Fruit fly (Drosophila melanogaster) whole organism, embryonic: Measurements from ENCODE around the gene mRpL3.

Source experiments
- ATbp ChIP-seq: fragments of 200-800 bp; sonication (Bioruptor generic); optimal IDR thresholded peaks from 2 replicates; lab custom pipeline; 2017; ENCODE audit warnings: missing biosample characterization, mild to moderate bottlenecking, missing genetic modification characterization, missing genetic modification reagents
- Atf-2 ChIP-seq: fragments of 200-800 bp; sonication (Bioruptor generic); optimal IDR thresholded peaks from 2 replicates; lab custom pipeline; 2016; ENCODE audit warnings: missing biosample characterization, missing genetic modification characterization
- Atf3 ChIP-seq: fragments of 200-800 bp; sonication (Bioruptor generic); optimal IDR thresholded peaks from 3 replicates; lab custom pipeline; 2016; ENCODE audit warnings: missing biosample characterization, missing genetic modification characterization
- CG10274 ChIP-seq: fragments of 200-800 bp; sonication (Bioruptor generic); optimal IDR thresholded peaks from 3 replicates; lab custom pipeline; 2017; ENCODE audit warnings: missing biosample characterization, mild to moderate bottlenecking, missing genetic modification characterization
- CG11247 ChIP-seq: fragments of 200-800 bp; sonication (Bioruptor generic); IDR thresholded peaks from 2 replicates; pipeline ENCODE4 v1.3.6; 2022; ENCODE audit warnings: missing biosample characterization, missing genetic modification characterization
- CG11695 ChIP-seq: fragments of 200-800 bp; sonication (Bioruptor generic); IDR thresholded peaks from 3 replicates; pipeline ENCODE4 v1.3.6; 2022; ENCODE audit warnings: missing biosample characterization, missing genetic modification characterization
- CG11696 ChIP-seq: fragments of 200-800 bp; sonication (Bioruptor generic); IDR thresholded peaks from 2 replicates; pipeline ENCODE4 v1.3.6; 2022; ENCODE audit warnings: missing biosample characterization, missing genetic modification characterization
- CG12391 ChIP-seq: fragments of 200-800 bp; sonication (Bioruptor generic); optimal IDR thresholded peaks from 3 replicates; lab custom pipeline; 2018; ENCODE audit warnings: missing biosample characterization, mild to moderate bottlenecking, missing genetic modification characterization, moderate library complexity
- CG13775 ChIP-seq: fragments of 200-800 bp; sonication (Bioruptor generic); optimal IDR thresholded peaks from 3 replicates; lab custom pipeline; 2017; ENCODE audit warnings: missing biosample characterization, mild to moderate bottlenecking, missing genetic modification characterization
- CG15479 ChIP-seq: fragments of 200-800 bp; sonication (Bioruptor generic); optimal IDR thresholded peaks from 3 replicates; lab custom pipeline; 2019; ENCODE audit warnings: missing biosample characterization, mild to moderate bottlenecking, missing genetic modification characterization, moderate library complexity
- CG1602 ChIP-seq: fragments of 200-800 bp; sonication (Bioruptor generic); optimal IDR thresholded peaks from 3 replicates; lab custom pipeline; 2016; ENCODE audit warnings: missing biosample characterization, missing genetic modification characterization
- CG17802 ChIP-seq: fragments of 200-800 bp; sonication (Bioruptor generic); optimal IDR thresholded peaks from 2 replicates; lab custom pipeline; 2018; ENCODE audit warnings: missing biosample characterization, mild to moderate bottlenecking, missing genetic modification characterization, moderate library complexity
- CG18011 ChIP-seq: fragments of 200-800 bp; sonication (Bioruptor generic); optimal IDR thresholded peaks from 2 replicates; lab custom pipeline; 2017; ENCODE audit warnings: missing biosample characterization, missing genetic modification characterization, mild to moderate bottlenecking, moderate library complexity, missing genotype
- CG18764 ChIP-seq: fragments of 200-800 bp; sonication (Bioruptor generic); optimal IDR thresholded peaks from 3 replicates; lab custom pipeline; 2016; ENCODE audit warnings: missing biosample characterization, missing genetic modification characterization
- CG3163 ChIP-seq: fragments of 200-800 bp; sonication (Bioruptor generic); optimal IDR thresholded peaks from 3 replicates; lab custom pipeline; 2016; ENCODE audit warnings: missing biosample characterization, missing genetic modification characterization
- CG34422 ChIP-seq: fragments of 200-800 bp; sonication (Bioruptor generic); IDR thresholded peaks from 3 replicates; pipeline ENCODE4 v1.3.6; 2022; ENCODE audit warnings: missing biosample characterization, missing genetic modification characterization
- CG5953 ChIP-seq: fragments of 200-800 bp; sonication (Bioruptor generic); IDR thresholded peaks from 2 replicates; pipeline ENCODE4 v1.3.6; 2022; ENCODE audit warnings: missing biosample characterization, missing genetic modification characterization
- CG7786 ChIP-seq: fragments of 200-800 bp; sonication (Bioruptor generic); optimal IDR thresholded peaks from 2 replicates; lab custom pipeline; 2016; ENCODE audit warnings: missing biosample characterization, missing genetic modification characterization
- CG9609 ChIP-seq: fragments of 200-800 bp; sonication (Bioruptor generic); optimal IDR thresholded peaks from 3 replicates; lab custom pipeline; 2016; ENCODE audit warnings: missing biosample characterization, missing genetic modification characterization
- CG9797 ChIP-seq: fragments of 200-800 bp; sonication (Bioruptor generic); optimal IDR thresholded peaks from 3 replicates; lab custom pipeline; 2018; ENCODE audit warnings: missing biosample characterization, mild to moderate bottlenecking, missing genetic modification characterization
- Chrac-16 ChIP-seq: fragments of 200-800 bp; sonication (Bioruptor generic); optimal IDR thresholded peaks from 3 replicates; lab custom pipeline; 2016; ENCODE audit warnings: missing biosample characterization, missing genetic modification characterization
- CoRest ChIP-seq: fragments of 200-800 bp; sonication (Bioruptor generic); optimal IDR thresholded peaks from 3 replicates; lab custom pipeline; 2018; ENCODE audit warnings: missing biosample characterization, mild to moderate bottlenecking, missing genetic modification characterization, moderate library complexity
- Deaf1 ChIP-seq: fragments of 200-800 bp; optimal IDR thresholded peaks from 3 replicates; lab custom pipeline; 2019; ENCODE audit warnings: missing biosample characterization, mild to moderate bottlenecking, missing genetic modification characterization, moderate library complexity
- Fer2 ChIP-seq: fragments of 200-800 bp; sonication (Bioruptor generic); optimal IDR thresholded peaks from 2 replicates; lab custom pipeline; 2018; ENCODE audit warnings: missing biosample characterization, mild to moderate bottlenecking, missing genetic modification characterization, moderate library complexity
- GATAe ChIP-seq: fragments of 200-800 bp; sonication (Bioruptor generic); conservative IDR thresholded peaks from 2 replicates; pipeline ENCODE4 v1.3.6; 2022; ENCODE audit warnings: missing biosample characterization, missing genetic modification characterization
- Hmx ChIP-seq: fragments of 200-800 bp; sonication (Bioruptor generic); optimal IDR thresholded peaks from 2 replicates; lab custom pipeline; 2016; ENCODE audit warnings: missing biosample characterization, missing genetic modification characterization
- NfI ChIP-seq: fragments of 200-800 bp; sonication (Bioruptor generic); optimal IDR thresholded peaks from 3 replicates; lab custom pipeline; 2018; ENCODE audit warnings: missing biosample characterization, mild to moderate bottlenecking, missing genetic modification characterization, moderate library complexity
- Optix ChIP-seq: fragments of 200-800 bp; sonication (Bioruptor generic); IDR thresholded peaks from 3 replicates; pipeline ENCODE4 v1.3.6; 2022; ENCODE audit warnings: missing biosample characterization, missing genetic modification characterization
- Rfx ChIP-seq: fragments of 200-800 bp; sonication (Bioruptor generic); IDR thresholded peaks from 2 replicates; pipeline ENCODE4 v1.3.6; 2022; ENCODE audit warnings: missing biosample characterization, missing genetic modification characterization
- Rx ChIP-seq: fragments of 200-800 bp; sonication (Bioruptor generic); IDR thresholded peaks from 2 replicates; pipeline ENCODE4 v1.3.6; 2022; ENCODE audit warnings: missing biosample characterization, missing genetic modification characterization
- Spps ChIP-seq: fragments of 200-800 bp; sonication (Bioruptor generic); optimal IDR thresholded peaks from 2 replicates; lab custom pipeline; 2018; ENCODE audit warnings: missing biosample characterization, mild to moderate bottlenecking, missing genetic modification characterization
- Tbp ChIP-seq: fragments of >200 bp; optimal IDR thresholded peaks from 2 replicates; lab custom pipeline; 2018; ENCODE audit warnings: missing biosample characterization, missing genetic modification characterization
- YL-1 ChIP-seq: fragments of 200-800 bp; sonication (Bioruptor generic); optimal IDR thresholded peaks from 3 replicates; lab custom pipeline; 2017; ENCODE audit warnings: missing biosample characterization, mild to moderate bottlenecking, missing genetic modification characterization
- amos ChIP-seq: fragments of 200-800 bp; sonication (Bioruptor generic); IDR thresholded peaks from 2 replicates; pipeline ENCODE4 v1.3.6; 2022; ENCODE audit warnings: missing biosample characterization, missing genetic modification characterization; ENCODE audit not compliant: partially characterized antibody
- fd64A ChIP-seq: fragments of 200-800 bp; sonication (Bioruptor generic); optimal IDR thresholded peaks from 3 replicates; lab custom pipeline; 2018; ENCODE audit warnings: missing biosample characterization, mild to moderate bottlenecking, missing genetic modification characterization
- ftz-f1 ChIP-seq: fragments of 200-800 bp; sonication (Bioruptor generic); optimal IDR thresholded peaks from 2 replicates; lab custom pipeline; 2016; ENCODE audit warnings: missing biosample characterization, missing genetic modification characterization
- gfzf ChIP-seq: fragments of 200-800 bp; sonication (Bioruptor generic); optimal IDR thresholded peaks from 2 replicates; lab custom pipeline; 2016; ENCODE audit warnings: missing biosample characterization, mild to moderate bottlenecking, missing genetic modification characterization, moderate library complexity
- grau ChIP-seq: fragments of 200-800 bp; optimal IDR thresholded peaks from 3 replicates; lab custom pipeline; 2019; ENCODE audit warnings: missing biosample characterization, mild to moderate bottlenecking, missing genetic modification characterization, moderate library complexity
- gsb-n ChIP-seq: fragments of 200-800 bp; sonication (Bioruptor generic); optimal IDR thresholded peaks from 3 replicates; lab custom pipeline; 2018; ENCODE audit warnings: missing biosample characterization, mild to moderate bottlenecking, missing genetic modification characterization
- hbn ChIP-seq: fragments of 200-800 bp; sonication (Bioruptor generic); IDR thresholded peaks from 2 replicates; pipeline ENCODE4 v1.3.6; 2022; ENCODE audit warnings: missing biosample characterization, missing genetic modification characterization; ENCODE audit not compliant: partially characterized antibody
- ken ChIP-seq: fragments of 200-800 bp; sonication (Bioruptor generic); IDR thresholded peaks from 3 replicates; pipeline ENCODE4 v1.3.6; 2022; ENCODE audit warnings: missing biosample characterization, missing genetic modification characterization
- lbe ChIP-seq: fragments of 200-800 bp; sonication (Bioruptor generic); optimal IDR thresholded peaks from 2 replicates; lab custom pipeline; 2016; ENCODE audit warnings: missing biosample characterization, mild to moderate bottlenecking, missing genetic modification characterization
- lilli ChIP-seq: fragments of 200-800 bp; sonication (Bioruptor generic); optimal IDR thresholded peaks from 3 replicates; lab custom pipeline; 2016; ENCODE audit warnings: missing biosample characterization, missing genetic modification characterization
- lola ChIP-seq, 3 experiments: fragments of >200 bp in 2 of 3; fragments of 200-800 bp in 1 of 3; sonication (Bioruptor generic) in 1 of 3; optimal IDR thresholded peaks; 2 replicates each; lab custom pipeline; 2017 to 2019; ENCODE audit warnings: missing biosample characterization in 3 of 3, missing genetic modification characterization in 3 of 3, mild to moderate bottlenecking in 1 of 3, moderate library complexity in 1 of 3
- peb ChIP-seq: fragments of 200-800 bp; sonication (Bioruptor generic); IDR thresholded peaks from 2 replicates; pipeline ENCODE4 v1.3.6; 2022; ENCODE audit warnings: missing biosample characterization, missing genetic modification characterization
- row ChIP-seq: fragments of 200-800 bp; sonication (Bioruptor generic); IDR thresholded peaks from 3 replicates; pipeline ENCODE4 v1.3.6; 2022; ENCODE audit warnings: missing biosample characterization, missing genetic modification characterization
- schlank ChIP-seq: fragments of 200-800 bp; sonication (Bioruptor generic); optimal IDR thresholded peaks from 2 replicates; lab custom pipeline; 2018; ENCODE audit warnings: missing biosample characterization, mild to moderate bottlenecking, missing genetic modification characterization
- tin ChIP-seq: fragments of 200-800 bp; sonication (Bioruptor generic); optimal IDR thresholded peaks from 3 replicates; lab custom pipeline; 2016; ENCODE audit warnings: missing biosample characterization, missing genetic modification characterization
- tio ChIP-seq: fragments of 200-800 bp; sonication (Bioruptor generic); optimal IDR thresholded peaks from 2 replicates; lab custom pipeline; 2017; ENCODE audit warnings: missing biosample characterization, missing genetic modification characterization, inconsistent platforms
- trh ChIP-seq: fragments of 200-800 bp; sonication (Bioruptor generic); optimal IDR thresholded peaks from 2 replicates; lab custom pipeline; 2016; ENCODE audit warnings: missing biosample characterization, missing genetic modification characterization

mRpL3 gene

dm6 chrX:15745905-15746681, 15.0 kb upstream of the mRpL3 start, which contains the start of the genes CG8944 and CCT6 (continued):
- TF ChIP-seq Atf3 (no peak), lola (GFP tag; optimal IDR thresholded peaks at IDR 0.05; lab: Kevin White, UChicago) (no peak), ATbp (no peak), Chrac-16 (GFP tag; lab: Kevin White, UChicago) (no peak), CG18011 (GFP tag; lab: Kevin White, UChicago) (no peak), Hmx (GFP tag; lab: Kevin White, UChicago) (no peak), fd64A (no peak), CG34422 (no peak), row (GFP tag; lab: Robert Waterston, UW) (peak; percentile 77), CG9797 (GFP tag; lab: Kevin White, UChicago) (peak; percentile 28), CG11695 (GFP tag; lab: Robert Waterston, UW) (no peak), CG9609 (GFP tag; lab: Kevin White, UChicago) (no peak), CG11247 (GFP tag; lab: Robert Waterston, UW) (no peak), ftz-f1 (GFP tag; lab: Kevin White, UChicago) (no peak), CG10274 (GFP tag; lab: Kevin White, UChicago) (no peak), CG3163 (GFP tag; lab: Kevin White, UChicago) (no peak), CoRest (tag; lab: Kevin White, UChicago) (peak; percentile 45), gsb-n (tag; lab: Kevin White, UChicago) (no peak), Deaf1 (tag; lab: Kevin White, UChicago) (no peak), GATAe (no peak), CG11696 (GFP tag; lab: Robert Waterston, UW) (no peak), Optix (no peak), YL-1 (GFP tag; lab: Kevin White, UChicago) (no peak), Fer2 (tag; lab: Kevin White, UChicago) (no peak), schlank (tag; lab: Kevin White, UChicago) (no peak), CG17802 (tag; lab: Kevin White, UChicago) (no peak), amos (GFP tag; lab: Robert Waterston, UW) (peak; percentile 49), Spps (tag; lab: Kevin White, UChicago) (no peak), CG1602 (GFP tag; lab: Kevin White, UChicago) (no peak), Rfx (GFP tag; lab: Robert Waterston, UW) (peak; percentile 57), hbn (GFP tag; lab: Robert Waterston, UW) (no peak), tio (GFP tag; lab: Kevin White, UChicago) (no peak), Atf-2 (GFP tag; lab: Kevin White, UChicago) (no peak), grau (tag; lab: Kevin White, UChicago) (peak; percentile 1), lbe (GFP tag; lab: Kevin White, UChicago) (no peak), NfI (GFP tag; lab: Kevin White, UChicago) (no peak), ken (GFP tag; lab: Robert Waterston, UW) (no peak; the same call in 2 of the 3 replicates), tin (GFP tag; lab: Kevin White, UChicago) (peak; percentile 14), CG18764 (GFP tag; lab: Kevin White, UChicago) (no peak), trh (GFP tag; lab: Kevin White, UChicago) (no peak), Rx (GFP tag; lab: Robert Waterston, UW) (no peak), gfzf (GFP tag; lab: Kevin White, UChicago) (peak; percentile 45), Tbp (GFP tag; lab: Kevin White, UChicago) (no peak), peb (GFP tag; lab: Robert Waterston, UW) (no peak), CG7786 (GFP tag; lab: Kevin White, UChicago) (no peak), CG5953 (GFP tag; lab: Robert Waterston, UW) (no peak), CG13775 (peak; percentile 29), CG15479 (no peak), lilli (GFP tag; lab: Kevin White, UChicago) (peak; percentile 1), CG12391 (peak; percentile 59)
